Worm (Caenorhabditis elegans) whole organism, L4 larva: ENCODE data around the gene elli-1.

Experiments used
- fkh-10 ChIP-seq: fragments of 150-350 bp; optimal IDR thresholded peaks from 2 replicates; lab custom pipeline; 2014; ENCODE audit warnings: missing biosample characterization, missing genetic modification reagents, missing genetic modification characterization
- fos-1 ChIP-seq: fragments of 150-350 bp; optimal IDR thresholded peaks from 2 replicates; lab custom pipeline; 2014; ENCODE audit warnings: missing biosample characterization, missing genetic modification characterization
- mdt-29 ChIP-seq: fragments of 200-800 bp; sonication (Bioruptor generic); IDR thresholded peaks from 2 replicates; pipeline ENCODE4 v1.3.6; 2022; ENCODE audit warnings: missing genetic modification reagents, missing genetic modification characterization, missing compliant biosample characterization
- nhr-10 ChIP-seq: fragments of 150-350 bp; optimal IDR thresholded peaks from 2 replicates; lab custom pipeline; 2014; ENCODE audit warnings: missing biosample characterization, missing genetic modification characterization
- nhr-237 ChIP-seq: sonication (generic microtip); optimal IDR thresholded peaks from 2 replicates; lab custom pipeline; 2017; ENCODE audit warnings: missing biosample characterization, missing genetic modification characterization
- snpc-4 ChIP-seq: fragments of 150-350 bp; optimal IDR thresholded peaks from 2 replicates; lab custom pipeline; 2014; ENCODE audit warnings: missing biosample characterization, missing genetic modification characterization
- spr-1 ChIP-seq: sonication (generic microtip); optimal IDR thresholded peaks from 2 replicates; lab custom pipeline; 2016; ENCODE audit warnings: mild to moderate bottlenecking, missing genetic modification characterization, missing compliant biosample characterization
- tra-1 ChIP-seq: fragments of 200-800 bp; sonication (Bioruptor generic); IDR thresholded peaks from 2 replicates; pipeline ENCODE4 v1.3.6; 2022; ENCODE audit warnings: missing genetic modification reagents, missing genetic modification characterization, missing compliant biosample characterization
- zip-2 ChIP-seq: fragments of 150-350 bp; optimal IDR thresholded peaks from 2 replicates; lab custom pipeline; 2014; ENCODE audit warnings: missing biosample characterization, missing genetic modification characterization
- ztf-11 ChIP-seq: fragments of 150-350 bp; optimal IDR thresholded peaks from 2 replicates; lab custom pipeline; 2014; ENCODE audit warnings: missing biosample characterization, missing genetic modification characterization

DNA sequence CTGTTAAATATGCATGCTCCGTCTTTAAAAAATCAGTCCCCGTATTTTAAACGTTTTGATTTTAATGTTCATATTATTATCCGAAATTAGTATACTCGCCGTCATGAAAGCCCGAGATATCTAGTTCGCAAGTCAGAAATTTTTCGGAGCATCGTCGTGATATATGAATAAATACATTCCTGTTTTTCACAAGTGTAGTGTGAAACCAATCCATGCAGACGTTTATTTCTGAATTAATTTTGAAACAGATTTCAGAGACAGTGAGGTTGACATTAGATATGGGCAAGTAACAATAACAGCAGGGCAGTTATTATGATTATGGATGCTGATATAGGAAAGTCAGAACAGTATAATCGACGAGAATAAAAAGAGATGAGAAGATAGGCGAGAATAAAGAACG lies 2.1 kb downstream of the elli-1 start:
- TF ChIP-seq zip-2 = no peak
- no peak for TF ChIP-seq nhr-10 (tag; lab: Kevin White, UChicago)
- no peak for TF ChIP-seq tra-1 (GFP tag; lab: Robert Waterston, UW)
- no peak for TF ChIP-seq snpc-4
- TF ChIP-seq fkh-10 (GFP tag; lab: Kevin White, UChicago) = no peak
- no peak for TF ChIP-seq nhr-237 (tag; lab: Kevin White, UChicago)
- TF ChIP-seq spr-1 (tag; lab: Kevin White, UChicago) = no peak
- no peak for TF ChIP-seq mdt-29 (GFP tag; lab: Robert Waterston, UW)
- TF ChIP-seq fos-1 (tag; lab: Kevin White, UChicago) = no peak
- TF ChIP-seq ztf-11 (tag; lab: Kevin White, UChicago) = no peak
